Fruit fly (Drosophila melanogaster) whole organism, prepupa: ENCODE measurements around the gene sqz.

Experiments
- Blimp-1 ChIP-seq: fragments of 200-800 bp; sonication (Bioruptor generic); optimal IDR thresholded peaks from 3 replicates; lab custom pipeline; 2017; ENCODE audit warnings: missing biosample characterization, missing genetic modification characterization, mild to moderate bottlenecking, moderate library complexity, missing genetic modification reagents
- CG10631 ChIP-seq: fragments of 200-800 bp; sonication (Bioruptor generic); optimal IDR thresholded peaks from 2 replicates; lab custom pipeline; 2016; ENCODE audit warnings: missing biosample characterization, missing genetic modification characterization
- CG11294 ChIP-seq: fragments of 200-800 bp; sonication (Bioruptor generic); IDR thresholded peaks from 2 replicates; pipeline ENCODE4 v1.3.6; 2022; ENCODE audit warnings: missing biosample characterization, missing genetic modification characterization
- CG11762 ChIP-seq: fragments of 200-800 bp; sonication (Bioruptor generic); optimal IDR thresholded peaks from 3 replicates; lab custom pipeline; 2016; ENCODE audit warnings: missing biosample characterization, missing genetic modification characterization; ENCODE audit not compliant: insufficient read depth
- CG11902 ChIP-seq: fragments of 200-800 bp; sonication (Bioruptor generic); optimal IDR thresholded peaks from 3 replicates; lab custom pipeline; 2016; ENCODE audit warnings: missing biosample characterization, missing genetic modification characterization
- CG15336 ChIP-seq: fragments of 200-800 bp; sonication (Bioruptor generic); IDR thresholded peaks from 2 replicates; pipeline ENCODE4 v1.3.6; 2022; ENCODE audit warnings: missing biosample characterization, missing genetic modification characterization
- CG1621 ChIP-seq: fragments of 200-800 bp; sonication (Bioruptor generic); optimal IDR thresholded peaks from 3 replicates; lab custom pipeline; 2018; ENCODE audit warnings: missing biosample characterization, mild to moderate bottlenecking, missing genetic modification characterization
- CG3032 ChIP-seq: fragments of 200-800 bp; optimal IDR thresholded peaks from 2 replicates; lab custom pipeline; 2019; ENCODE audit warnings: missing biosample characterization, mild to moderate bottlenecking, missing genetic modification characterization, moderate library complexity
- CG31627 ChIP-seq: fragments of 200-800 bp; sonication (Bioruptor generic); optimal IDR thresholded peaks from 3 replicates; lab custom pipeline; 2016; ENCODE audit warnings: missing biosample characterization, missing genetic modification characterization
- CG32006 ChIP-seq: fragments of 200-800 bp; sonication (Bioruptor generic); optimal IDR thresholded peaks from 3 replicates; lab custom pipeline; 2017; ENCODE audit warnings: missing biosample characterization, mild to moderate bottlenecking, missing genetic modification characterization
- CG34406 ChIP-seq: fragments of 200-800 bp; sonication (Bioruptor generic); optimal IDR thresholded peaks from 3 replicates; lab custom pipeline; 2016; ENCODE audit warnings: missing biosample characterization, missing genetic modification characterization
- CG3919 ChIP-seq: fragments of 200-800 bp; sonication (Bioruptor generic); optimal IDR thresholded peaks from 3 replicates; lab custom pipeline; 2016; ENCODE audit warnings: missing biosample characterization, missing genetic modification characterization
- CG4318 ChIP-seq: fragments of 200-800 bp; sonication (Bioruptor generic); optimal IDR thresholded peaks from 3 replicates; lab custom pipeline; 2017; ENCODE audit warnings: missing biosample characterization, mild to moderate bottlenecking, missing genetic modification characterization
- CG6163 ChIP-seq: fragments of 200-800 bp; sonication (Bioruptor generic); IDR thresholded peaks from 3 replicates; pipeline ENCODE4 v1.3.6; 2022; ENCODE audit warnings: missing biosample characterization, missing genetic modification characterization
- CG6276 ChIP-seq: fragments of 200-800 bp; sonication (Bioruptor generic); optimal IDR thresholded peaks from 2 replicates; lab custom pipeline; 2017; ENCODE audit warnings: missing biosample characterization, mild to moderate bottlenecking, missing genetic modification characterization
- CG6792 ChIP-seq: fragments of 200-800 bp; sonication (Bioruptor generic); optimal IDR thresholded peaks from 3 replicates; lab custom pipeline; 2016; ENCODE audit warnings: missing biosample characterization, missing genetic modification characterization
- CG6808 ChIP-seq: fragments of 200-800 bp; sonication (Bioruptor generic); optimal IDR thresholded peaks from 3 replicates; lab custom pipeline; 2017; ENCODE audit warnings: missing biosample characterization, missing genetic modification characterization, mild to moderate bottlenecking, moderate library complexity, missing genetic modification reagents
- CG7368 ChIP-seq: fragments of 200-800 bp; sonication (Bioruptor generic); optimal IDR thresholded peaks from 3 replicates; lab custom pipeline; 2016; ENCODE audit warnings: missing biosample characterization, missing genetic modification characterization
- CG8119 ChIP-seq: fragments of 200-800 bp; sonication (Bioruptor generic); IDR thresholded peaks from 3 replicates; pipeline ENCODE4 v1.3.6; 2022; ENCODE audit warnings: missing biosample characterization, missing genetic modification characterization
- CG8319 ChIP-seq: fragments of 200-800 bp; sonication (Bioruptor generic); optimal IDR thresholded peaks from 3 replicates; lab custom pipeline; 2016; ENCODE audit warnings: missing biosample characterization, missing genetic modification characterization
- CG8632 ChIP-seq: fragments of 200-800 bp; sonication (Bioruptor generic); optimal IDR thresholded peaks from 3 replicates; lab custom pipeline; 2016; ENCODE audit warnings: missing biosample characterization, missing genetic modification characterization
- Eip78C ChIP-seq: fragments of 200-800 bp; sonication (Bioruptor generic); peaks from one replicate; lab custom pipeline; 2016; ENCODE audit warnings: missing biosample characterization, missing genetic modification characterization
- Eip93F ChIP-seq: fragments of 200-800 bp; sonication (Bioruptor generic); optimal IDR thresholded peaks from 2 replicates; lab custom pipeline; 2016; ENCODE audit warnings: missing biosample characterization, mild to moderate bottlenecking, missing genetic modification characterization
- Ets21C ChIP-seq: fragments of 200-800 bp; sonication (Bioruptor generic); optimal IDR thresholded peaks from 3 replicates; lab custom pipeline; 2016; ENCODE audit warnings: missing biosample characterization, missing genetic modification characterization
- Gug ChIP-seq: fragments of 200-800 bp; sonication (Bioruptor generic); IDR thresholded peaks from 2 replicates; pipeline ENCODE4 v1.3.6; 2022; ENCODE audit warnings: missing biosample characterization, missing genetic modification characterization
- Hr38 ChIP-seq: sonication (Bioruptor generic); optimal IDR thresholded peaks from 2 replicates; lab custom pipeline; 2016; ENCODE audit warnings: missing biosample characterization, missing genetic modification characterization
- Hr39 ChIP-seq: fragments of 200-800 bp; sonication (Bioruptor generic); optimal IDR thresholded peaks from 2 replicates; lab custom pipeline; 2016; ENCODE audit warnings: missing biosample characterization, missing genetic modification characterization
- Hr4 ChIP-seq: fragments of 200-800 bp; sonication (Bioruptor generic); optimal IDR thresholded peaks from 3 replicates; lab custom pipeline; 2016; ENCODE audit warnings: missing biosample characterization, missing genetic modification characterization
- Lpt ChIP-seq: fragments of 200-800 bp; sonication (Bioruptor generic); optimal IDR thresholded peaks from 3 replicates; lab custom pipeline; 2016; ENCODE audit warnings: missing biosample characterization, missing genetic modification characterization
- Met ChIP-seq: fragments of 200-800 bp; sonication (Bioruptor generic); optimal IDR thresholded peaks from 3 replicates; lab custom pipeline; 2016; ENCODE audit warnings: missing biosample characterization, missing genetic modification characterization
- OdsH ChIP-seq: fragments of 200-800 bp; sonication (Bioruptor generic); optimal IDR thresholded peaks from 3 replicates; lab custom pipeline; 2016; ENCODE audit warnings: missing biosample characterization, missing genetic modification characterization
- Sox102F ChIP-seq: fragments of 200-800 bp; sonication (Bioruptor generic); optimal IDR thresholded peaks from 2 replicates; lab custom pipeline; 2016; ENCODE audit warnings: missing biosample characterization, mild to moderate bottlenecking, missing genetic modification characterization
- Sox14 ChIP-seq: fragments of 200-800 bp; sonication (Bioruptor generic); optimal IDR thresholded peaks from 3 replicates; lab custom pipeline; 2016; ENCODE audit warnings: missing biosample characterization, missing genetic modification characterization
- Sox15 ChIP-seq: fragments of 200-800 bp; sonication (Bioruptor generic); optimal IDR thresholded peaks from 3 replicates; lab custom pipeline; 2016; ENCODE audit warnings: missing biosample characterization, missing genetic modification characterization
- achi ChIP-seq: fragments of 200-800 bp; sonication (Bioruptor generic); optimal IDR thresholded peaks from 3 replicates; lab custom pipeline; 2016; ENCODE audit warnings: missing biosample characterization, missing genetic modification characterization
- acj6 ChIP-seq: fragments of 200-800 bp; sonication (Bioruptor generic); optimal IDR thresholded peaks from 3 replicates; lab custom pipeline; 2016; ENCODE audit warnings: missing biosample characterization, missing genetic modification characterization
- cyc ChIP-seq: fragments of 200-800 bp; sonication (Bioruptor generic); optimal IDR thresholded peaks from 3 replicates; lab custom pipeline; 2016; ENCODE audit warnings: missing biosample characterization, missing genetic modification characterization
- dac ChIP-seq: fragments of 200-800 bp; sonication (Bioruptor generic); optimal IDR thresholded peaks from 2 replicates; lab custom pipeline; 2017; ENCODE audit warnings: missing biosample characterization, mild to moderate bottlenecking, missing genetic modification characterization
- eg ChIP-seq: fragments of 200-800 bp; sonication (Bioruptor generic); IDR thresholded peaks from 3 replicates; pipeline ENCODE4 v1.3.6; 2022; ENCODE audit warnings: missing biosample characterization, missing genetic modification characterization
- esn ChIP-seq: fragments of 200-800 bp; sonication (Bioruptor generic); optimal IDR thresholded peaks from 2 replicates; lab custom pipeline; 2016; ENCODE audit warnings: missing biosample characterization, mild to moderate bottlenecking, missing genetic modification characterization, moderate library complexity
- fd59A ChIP-seq: fragments of 200-800 bp; sonication (Bioruptor generic); optimal IDR thresholded peaks from 2 replicates; lab custom pipeline; 2017; ENCODE audit warnings: missing biosample characterization, mild to moderate bottlenecking, missing genetic modification characterization, missing genetic modification reagents
- fd85E ChIP-seq: fragments of 200-800 bp; sonication (Bioruptor generic); optimal IDR thresholded peaks from 3 replicates; lab custom pipeline; 2016; ENCODE audit warnings: missing biosample characterization, missing genetic modification characterization
- fkh ChIP-seq: fragments of 200-800 bp; sonication (Bioruptor generic); optimal IDR thresholded peaks from 3 replicates; lab custom pipeline; 2017; ENCODE audit warnings: missing biosample characterization, mild to moderate bottlenecking, missing genetic modification characterization, moderate library complexity
- lz ChIP-seq: fragments of 200-800 bp; sonication (Bioruptor generic); optimal IDR thresholded peaks from 3 replicates; lab custom pipeline; 2016; ENCODE audit warnings: missing biosample characterization, missing genetic modification characterization
- net ChIP-seq: fragments of 200-800 bp; sonication (Bioruptor generic); optimal IDR thresholded peaks from 3 replicates; lab custom pipeline; 2016; ENCODE audit warnings: missing biosample characterization, missing genetic modification characterization
- pdm3 ChIP-seq: fragments of 200-800 bp; sonication (Bioruptor generic); optimal IDR thresholded peaks from 3 replicates; lab custom pipeline; 2016; ENCODE audit warnings: missing biosample characterization, missing genetic modification characterization
- salr ChIP-seq, 2 experiments: fragments of 200-800 bp; sonication (Bioruptor generic); optimal IDR thresholded peaks; 3 replicates each; lab custom pipeline; 2016 to 2018; ENCODE audit warnings: missing biosample characterization in 2 of 2, missing genetic modification characterization in 2 of 2, mild to moderate bottlenecking in 1 of 2
- spab ChIP-seq: fragments of 200-800 bp; sonication (Bioruptor generic); optimal IDR thresholded peaks from 2 replicates; lab custom pipeline; 2017; ENCODE audit warnings: missing biosample characterization, mild to moderate bottlenecking, missing genetic modification characterization, missing genetic modification reagents
- svp ChIP-seq: fragments of 200-800 bp; sonication (Bioruptor generic); peaks from one replicate; lab custom pipeline; 2016; ENCODE audit warnings: missing biosample characterization, missing genetic modification characterization
- topi ChIP-seq: fragments of 200-800 bp; sonication (Bioruptor generic); optimal IDR thresholded peaks from 3 replicates; lab custom pipeline; 2016; ENCODE audit warnings: missing biosample characterization, missing genetic modification characterization
- vri ChIP-seq: fragments of 200-800 bp; sonication (Bioruptor generic); optimal IDR thresholded peaks from 3 replicates; lab custom pipeline; 2016; ENCODE audit warnings: missing biosample characterization, mild to moderate bottlenecking, missing genetic modification characterization

sqz gene

dm6 chr3R:19163972-19164819 lies at the start of gene sqz:
TSS of gene sqz (plus strand) at chr3R:19164211.
- TF ChIP-seq achi (GFP tag; lab: Kevin White, UChicago) (peak; percentile 45), acj6 (GFP tag; lab: Kevin White, UChicago) (no peak), CG8632 (GFP tag; lab: Kevin White, UChicago) (peak; percentile 66), pdm3 (peak; percentile 0), Gug (GFP tag; lab: Robert Waterston, UW) (peak; percentile 44; the same call in 1 of the 2 replicates), CG10631 (no peak), eg (GFP tag; lab: Robert Waterston, UW) (peak; percentile 83), vri (GFP tag; lab: Kevin White, UChicago) (peak; percentile 71), Ets21C (GFP tag; lab: Kevin White, UChicago) (no peak), Lpt (GFP tag; lab: Kevin White, UChicago) (peak; percentile 61), CG8119 (peak; percentile 80), Eip93F (GFP tag; lab: Kevin White, UChicago) (peak; percentile 53), cyc (GFP tag; lab: Kevin White, UChicago) (no peak), Sox102F (GFP tag; lab: Kevin White, UChicago) (peak; percentile 71), CG7368 (GFP tag; lab: Kevin White, UChicago) (peak; percentile 38), svp (GFP tag; lab: Kevin White, UChicago) (peak; percentile 54), CG3032 (tag; lab: Kevin White, UChicago) (peak; percentile 72), lz (GFP tag; lab: Kevin White, UChicago) (peak; percentile 23), fd59A (GFP tag; lab: Kevin White, UChicago) (peak; percentile 52), CG1621 (tag; lab: Kevin White, UChicago) (peak; percentile 74), spab (GFP tag; lab: Kevin White, UChicago) (peak; percentile 81), CG11294 (GFP tag; lab: Robert Waterston, UW) (peak; percentile 27; the same call in 1 of the 2 replicates), CG32006 (peak; percentile 62), CG11902 (GFP tag; lab: Kevin White, UChicago) (no peak), Sox14 (GFP tag; lab: Kevin White, UChicago) (peak; percentile 31), CG6163 (peak; percentile 85), CG4318 (GFP tag; lab: Kevin White, UChicago) (peak; percentile 12), CG31627 (GFP tag; lab: Kevin White, UChicago) (no peak), CG8319 (no peak), OdsH (GFP tag; lab: Kevin White, UChicago) (peak; percentile 30), esn (peak; percentile 50), Hr4 (GFP tag; lab: Kevin White, UChicago) (peak; percentile 9), Hr38 (GFP tag; lab: Kevin White, UChicago) (no peak), fkh (GFP tag; lab: Kevin White, UChicago) (peak; percentile 51), CG34406 (peak; percentile 47), fd85E (GFP tag; lab: Kevin White, UChicago) (peak; percentile 73), topi (GFP tag; lab: Kevin White, UChicago) (peak; percentile 56), Sox15 (GFP tag; lab: Kevin White, UChicago) (no peak), CG6792 (peak; percentile 24), Eip78C (peak; percentile 81), Hr39 (GFP tag; lab: Kevin White, UChicago) (no peak), salr (GFP tag; optimal IDR thresholded peaks at IDR 0.05; lab: Kevin White, UChicago) (peak; percentile 30 to 58), net (GFP tag; lab: Kevin White, UChicago) (peak; percentile 77), dac (GFP tag; lab: Kevin White, UChicago) (peak; percentile 44), CG6808 (GFP tag; lab: Kevin White, UChicago) (peak; percentile 88), CG6276 (peak; percentile 86), Blimp-1 (peak; percentile 64), CG11762 (GFP tag; lab: Kevin White, UChicago) (peak; percentile 38), Met (GFP tag; lab: Kevin White, UChicago) (peak; percentile 51), CG15336 (GFP tag; lab: Robert Waterston, UW) (peak; percentile 73; the same call in 1 of the 2 replicates), CG3919 (peak; percentile 63)
